Fruit fly (Drosophila melanogaster) S2 (cell line): ENCODE data around the gene S6kII.

Experiments
- CG8478 ChIP-seq: fragments of >200 bp; optimal IDR thresholded peaks from 2 replicates; lab custom pipeline; 2018
- CTCF ChIP-seq, 2 experiments: fragments of >200 bp; optimal IDR thresholded peaks; 2 replicates each; lab custom pipeline; 2018

- no peak for TF ChIP-seq CTCF (optimal IDR thresholded peaks at IDR 0.05; lab: Kevin White, UChicago)
- no peak for TF ChIP-seq CG8478
Observed at dm6 chrX:22510776-22511175, 19.0 kb upstream of the S6kII start.
